Worm (Caenorhabditis elegans) whole organism, L2 larva: ENCODE results near the gene B0478.3.
A peak's percentile ranks its signal among the peaks of the same experiment; 100 is the strongest.

ENCODE experiments used
- F13H6.1 ChIP-seq: sonication (generic microtip); optimal IDR thresholded peaks from 2 replicates; lab custom pipeline; 2016; ENCODE audit warnings: missing genetic modification characterization, missing compliant biosample characterization
- R02D3.7 ChIP-seq: fragments of 150-350 bp; optimal IDR thresholded peaks from 2 replicates; lab custom pipeline; 2014; ENCODE audit warnings: missing biosample characterization, missing genetic modification characterization
- egl-27 ChIP-seq: sonication (generic microtip); optimal IDR thresholded peaks from 3 replicates; lab custom pipeline; 2017; ENCODE audit warnings: missing biosample characterization, missing genetic modification reagents, missing genetic modification characterization
- mdl-1 ChIP-seq, 2 experiments: fragments of 150-350 bp in 1 of 2; sonication (generic microtip) in 1 of 2; optimal IDR thresholded peaks; 2 replicates each; lab custom pipeline; 2017; ENCODE audit warnings: missing biosample characterization in 2 of 2, missing genetic modification characterization in 2 of 2
- nhr-12 ChIP-seq: fragments of 150-350 bp; optimal IDR thresholded peaks from 2 replicates; lab custom pipeline; 2014; ENCODE audit warnings: missing biosample characterization, missing genetic modification characterization
- sem-4 ChIP-seq: fragments of 150-350 bp; optimal IDR thresholded peaks from 2 replicates; lab custom pipeline; 2014; ENCODE audit warnings: missing biosample characterization, missing genetic modification reagents, missing genetic modification characterization
- skn-1 ChIP-seq: sonication (generic microtip); optimal IDR thresholded peaks from 2 replicates; lab custom pipeline; 2017; ENCODE audit warnings: missing biosample characterization, missing genetic modification characterization
- sma-9 ChIP-seq, 2 experiments: fragments of 150-350 bp in 1 of 2; sonication (generic microtip) in 1 of 2; optimal IDR thresholded peaks; 2 replicates each; lab custom pipeline; 2014 to 2016; ENCODE audit warnings: missing genetic modification characterization in 2 of 2, mild to moderate bottlenecking in 1 of 2, missing biosample characterization in 1 of 2, missing compliant biosample characterization in 1 of 2, missing genetic modification reagents in 1 of 2, moderate library complexity in 1 of 2
- snpc-4 ChIP-seq: fragments of 150-350 bp; optimal IDR thresholded peaks from 2 replicates; lab custom pipeline; 2014; ENCODE audit warnings: missing biosample characterization, missing genetic modification characterization
- unc-62 ChIP-seq: fragments of 150-350 bp; optimal IDR thresholded peaks from 2 replicates; lab custom pipeline; 2014; ENCODE audit warnings: missing biosample characterization, missing genetic modification reagents, missing genetic modification characterization
- ztf-11 ChIP-seq: sonication (generic microtip); optimal IDR thresholded peaks from 2 replicates; lab custom pipeline; 2017; ENCODE audit warnings: missing biosample characterization, missing genetic modification characterization

The B0478.3 gene

ce11 chrIV:6919318-6919717 is 45.1 kb downstream of the B0478.3 start, which contains the start of gene ruvb-2 (continued):
- TF ChIP-seq egl-27 (tag; lab: Kevin White, UChicago) = peak; percentile 50
- peak; percentile 81 for TF ChIP-seq F13H6.1 (tag; lab: Kevin White, UChicago)
- no peak for TF ChIP-seq ztf-11 (tag; lab: Kevin White, UChicago)
- peak; percentile 41 for TF ChIP-seq R02D3.7 (tag; lab: Kevin White, UChicago)
- TF ChIP-seq unc-62 = no peak
- TF ChIP-seq skn-1 (tag; lab: Kevin White, UChicago) = no peak
- TF ChIP-seq, all 48 proteins: peak for 28

ce11 chrIV:6916831-6917230 is 47.6 kb downstream of the B0478.3 start:
- TF ChIP-seq sem-4 (tag; lab: Kevin White, UChicago) (no peak), skn-1 (tag; lab: Kevin White, UChicago) (no peak), nhr-12 (tag; lab: Kevin White, UChicago) (no peak), mdl-1 (tag; optimal IDR thresholded peaks at IDR 0.05; lab: Kevin White, UChicago) (no peak), sma-9 (GFP tag; optimal IDR thresholded peaks at IDR 0.05; lab: Kevin White, UChicago) (no peak), sma-9 (tag; optimal IDR thresholded peaks at IDR 0.05; lab: Kevin White, UChicago) (no peak), egl-27 (tag; lab: Kevin White, UChicago) (no peak)

DNA sequence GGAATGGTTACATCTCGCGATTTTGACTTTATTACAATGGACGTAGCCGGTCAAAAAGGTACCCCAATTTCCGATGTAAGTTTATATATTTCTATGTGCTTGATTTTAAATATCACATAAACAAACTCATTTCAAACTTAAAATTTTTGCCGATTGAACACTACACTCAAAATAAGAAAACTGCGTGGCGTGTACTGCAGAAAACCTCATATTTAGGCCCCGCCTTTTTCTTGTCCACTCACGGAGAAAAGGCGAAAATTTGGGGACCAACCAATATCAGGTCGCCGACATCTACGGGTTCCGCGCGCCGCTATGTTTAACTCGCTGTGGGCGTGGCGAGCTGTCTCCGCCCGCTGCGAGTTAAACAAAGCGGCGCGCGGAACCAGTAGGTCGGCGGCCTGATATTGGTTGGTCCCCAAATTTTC is 50.2 kb downstream of the B0478.3 start:
- peak; percentile 26 for TF ChIP-seq snpc-4 (tag; lab: Kevin White, UChicago)
